Fruit fly (Drosophila melanogaster) whole organism: ENCODE data around the gene Idgf3.

Experiments used
- CG8478 ChIP-seq: fragments of >200 bp; optimal IDR thresholded peaks from 2 replicates; lab custom pipeline; 2018; ENCODE audit warnings: inconsistent platforms
- Dll ChIP-seq: fragments of >200 bp; optimal IDR thresholded peaks from 2 replicates; lab custom pipeline; 2017
- EcR ChIP-seq, 2 experiments: fragments of >200 bp; optimal IDR thresholded peaks; 2 replicates each; lab custom pipeline; 2017; ENCODE audit warnings: missing biosample characterization in 2 of 2, missing genetic modification characterization in 2 of 2, missing genetic modification reagents in 2 of 2
- pan ChIP-seq: fragments of >200 bp; optimal IDR thresholded peaks from 2 replicates; lab custom pipeline; 2017
- psq ChIP-seq: fragments of >200 bp; optimal IDR thresholded peaks from 2 replicates; lab custom pipeline; 2017
- usp ChIP-seq: fragments of >200 bp; optimal IDR thresholded peaks from 2 replicates; lab custom pipeline; 2017; ENCODE audit warnings: missing biosample characterization, missing genetic modification characterization, mixed read lengths

Gene Idgf3

dm6 chr2L:16450891-16451290 lies at the start of gene Idgf3:
Gene Idgf3, plus strand, starts transcription at chr2L:16450907.
- TF ChIP-seq CG8478 (lab: Kevin White, UChicago) (no peak), EcR (GFP tag; optimal IDR thresholded peaks at IDR 0.05; lab: Kevin White, UChicago) (no peak), pan (lab: Kevin White, UChicago) (no peak), usp (GFP tag; lab: Kevin White, UChicago) (no peak), Dll (lab: Kevin White, UChicago) (no peak), psq (lab: Kevin White, UChicago) (no peak)

- no peak for TF ChIP-seq pan (lab: Kevin White, UChicago)
- TF ChIP-seq usp (GFP tag; lab: Kevin White, UChicago) = no peak
- TF ChIP-seq EcR (GFP tag; optimal IDR thresholded peaks at IDR 0.05; lab: Kevin White, UChicago) = no peak
- TF ChIP-seq Dll (lab: Kevin White, UChicago) = no peak
- no peak for TF ChIP-seq psq (lab: Kevin White, UChicago)
- TF ChIP-seq CG8478 (lab: Kevin White, UChicago) = no peak
Observed at dm6 chr2L:16402512-16402911, 48.2 kb upstream of the Idgf3 start.

DNA sequence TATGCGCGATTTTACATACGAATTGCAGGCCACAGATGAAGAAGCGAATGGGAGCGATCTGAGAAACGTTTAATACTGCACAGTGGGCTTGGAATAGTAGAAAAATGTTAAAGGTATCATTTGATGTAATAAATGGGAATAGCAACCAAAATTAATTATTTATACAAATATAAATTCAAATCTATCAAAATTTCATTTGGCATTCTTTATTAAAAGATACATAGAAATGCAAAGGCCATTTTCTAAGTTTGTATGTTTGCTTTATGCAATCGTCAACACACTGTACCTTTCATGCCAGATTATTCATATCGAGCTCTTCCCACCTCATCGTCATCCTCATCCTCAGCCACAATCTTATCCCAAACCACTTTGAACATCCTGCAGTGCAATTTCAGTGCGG lies 44.2 kb upstream of the Idgf3 start:
- TF ChIP-seq usp (GFP tag; lab: Kevin White, UChicago) (no peak), CG8478 (lab: Kevin White, UChicago) (no peak), psq (lab: Kevin White, UChicago) (no peak), Dll (lab: Kevin White, UChicago) (no peak), EcR (GFP tag; optimal IDR thresholded peaks at IDR 0.05; lab: Kevin White, UChicago) (no peak), pan (lab: Kevin White, UChicago) (no peak)

DNA sequence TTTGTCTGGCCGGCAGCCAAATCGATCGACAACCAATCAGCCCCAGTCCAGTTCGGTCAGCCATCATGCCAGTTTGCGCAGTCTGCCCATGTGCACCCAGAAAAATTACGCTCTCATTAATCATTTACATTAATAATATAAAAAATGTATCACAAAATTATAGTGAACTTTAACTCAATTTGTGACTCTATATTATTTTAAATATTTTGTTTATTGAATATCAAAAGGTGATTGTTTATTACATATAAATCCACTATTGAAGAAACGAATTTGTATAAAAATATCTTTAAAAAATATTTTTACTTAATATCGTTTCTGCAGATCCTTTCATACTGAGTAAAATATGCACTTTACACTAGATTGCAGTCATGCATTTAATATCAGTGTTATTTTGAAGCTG lies 43.4 kb upstream of the Idgf3 start:
- no peak for TF ChIP-seq EcR (GFP tag; optimal IDR thresholded peaks at IDR 0.05; lab: Kevin White, UChicago)
- TF ChIP-seq Dll (lab: Kevin White, UChicago) = no peak
- no peak for TF ChIP-seq pan (lab: Kevin White, UChicago)
- no peak for TF ChIP-seq psq (lab: Kevin White, UChicago)
- no peak for TF ChIP-seq usp (GFP tag; lab: Kevin White, UChicago)
- TF ChIP-seq CG8478 (lab: Kevin White, UChicago) = no peak

DNA sequence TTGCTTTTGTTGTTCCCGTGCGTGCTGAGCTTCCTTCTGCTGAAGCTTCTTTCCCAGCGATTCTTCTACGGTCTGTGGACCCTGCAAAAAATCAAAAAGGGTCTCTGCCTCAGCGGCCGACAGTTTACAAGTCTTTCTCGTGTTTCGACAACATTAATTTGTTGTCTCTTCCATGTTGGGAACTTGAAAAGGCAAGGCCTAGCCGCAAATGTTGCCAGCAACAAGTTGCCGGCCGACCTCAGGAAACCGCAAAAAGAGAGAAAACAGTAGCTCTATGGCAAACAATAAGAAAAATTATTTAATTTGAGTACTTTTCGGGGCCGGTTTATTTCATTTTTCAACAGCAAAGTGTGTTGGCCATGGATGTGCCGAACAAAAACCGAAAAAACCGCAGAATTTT lies 36.9 kb upstream of the Idgf3 start:
- TF ChIP-seq usp (GFP tag; lab: Kevin White, UChicago) (no peak), EcR (GFP tag; optimal IDR thresholded peaks at IDR 0.05; lab: Kevin White, UChicago) (no peak), psq (lab: Kevin White, UChicago) (no peak), pan (lab: Kevin White, UChicago) (no peak), Dll (lab: Kevin White, UChicago) (no peak), CG8478 (lab: Kevin White, UChicago) (no peak)

DNA sequence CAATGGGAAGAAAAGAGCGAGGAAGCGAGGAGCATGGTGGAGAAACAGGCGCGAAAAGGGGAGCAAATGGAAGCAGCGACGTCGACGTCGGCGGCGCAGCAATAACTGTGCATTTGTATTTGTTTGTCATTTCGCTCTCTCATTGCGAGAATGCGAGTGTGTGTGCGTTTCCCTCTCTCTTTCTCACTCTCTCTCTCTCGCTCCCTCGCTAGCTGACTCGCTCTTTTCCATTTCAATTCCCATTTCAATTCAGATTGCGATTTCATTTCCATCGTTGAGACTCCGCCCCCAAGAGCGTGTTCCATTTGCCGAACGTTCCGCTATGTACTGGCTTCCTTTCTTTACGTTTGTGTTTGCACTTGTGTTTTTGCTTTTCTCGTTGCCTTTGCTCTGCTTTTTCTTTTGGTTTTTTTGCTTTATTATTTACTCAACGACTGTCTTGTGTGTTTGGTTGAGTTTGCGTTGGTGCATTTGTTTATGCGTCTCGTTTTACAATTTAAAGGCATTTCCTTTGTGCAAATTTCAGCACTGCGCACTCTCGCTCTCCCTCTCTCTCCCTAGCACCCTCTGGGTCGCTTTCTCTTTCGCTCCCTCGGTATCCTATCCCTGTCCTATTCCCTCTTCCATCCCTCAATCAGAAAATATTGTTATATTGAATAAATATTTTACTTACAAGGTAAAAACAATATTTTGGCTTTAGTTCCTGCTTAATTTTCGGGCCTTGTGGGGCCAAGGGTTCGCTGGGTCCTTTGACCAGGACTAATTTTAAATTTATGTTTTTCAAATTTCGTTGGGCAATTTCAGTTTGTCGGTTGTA lies 27.8 kb upstream of the Idgf3 start:
- TF ChIP-seq usp (GFP tag; lab: Kevin White, UChicago) (no peak), EcR (GFP tag; optimal IDR thresholded peaks at IDR 0.05; lab: Kevin White, UChicago) (no peak), pan (lab: Kevin White, UChicago) (no peak), CG8478 (lab: Kevin White, UChicago) (peak; percentile 86), psq (lab: Kevin White, UChicago) (no peak), Dll (lab: Kevin White, UChicago) (no peak)

- TF ChIP-seq usp (GFP tag; lab: Kevin White, UChicago) (no peak), Dll (lab: Kevin White, UChicago) (no peak), psq (lab: Kevin White, UChicago) (no peak), pan (lab: Kevin White, UChicago) (no peak), EcR (GFP tag; optimal IDR thresholded peaks at IDR 0.05; lab: Kevin White, UChicago) (no peak), CG8478 (lab: Kevin White, UChicago) (no peak)
Observed at dm6 chr2L:16435637-16436036, 15.1 kb upstream of the Idgf3 start.

- no peak for TF ChIP-seq usp (GFP tag; lab: Kevin White, UChicago)
- no peak for TF ChIP-seq EcR (GFP tag; optimal IDR thresholded peaks at IDR 0.05; lab: Kevin White, UChicago)
- TF ChIP-seq CG8478 (lab: Kevin White, UChicago) = no peak
- no peak for TF ChIP-seq pan (lab: Kevin White, UChicago)
- no peak for TF ChIP-seq Dll (lab: Kevin White, UChicago)
- TF ChIP-seq psq (lab: Kevin White, UChicago) = no peak
Observed at dm6 chr2L:16437945-16438344, 12.8 kb upstream of the Idgf3 start.

DNA sequence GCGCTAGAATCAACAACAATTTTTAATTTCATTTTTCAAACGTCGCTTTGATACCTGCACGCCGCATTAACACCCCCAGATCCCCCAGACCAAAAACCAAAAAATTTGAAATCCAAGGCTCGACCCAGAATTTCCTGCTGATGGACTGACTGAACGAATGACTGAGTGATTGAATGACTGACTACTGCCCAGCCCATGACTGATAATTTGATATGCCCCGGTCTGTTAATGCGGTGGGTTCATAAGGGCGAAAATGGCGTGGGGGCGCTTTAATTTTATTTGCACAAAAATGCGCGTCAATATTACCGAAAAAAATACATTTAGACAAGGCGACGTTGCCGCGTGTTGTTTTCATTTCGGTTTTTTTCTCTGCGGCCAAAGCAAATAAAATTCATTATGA lies 8.1 kb upstream of the Idgf3 start:
- no peak for TF ChIP-seq Dll (lab: Kevin White, UChicago)
- TF ChIP-seq CG8478 (lab: Kevin White, UChicago) = no peak
- no peak for TF ChIP-seq psq (lab: Kevin White, UChicago)
- TF ChIP-seq pan (lab: Kevin White, UChicago) = no peak
- no peak for TF ChIP-seq usp (GFP tag; lab: Kevin White, UChicago)
- no peak for TF ChIP-seq EcR (GFP tag; optimal IDR thresholded peaks at IDR 0.05; lab: Kevin White, UChicago)

DNA sequence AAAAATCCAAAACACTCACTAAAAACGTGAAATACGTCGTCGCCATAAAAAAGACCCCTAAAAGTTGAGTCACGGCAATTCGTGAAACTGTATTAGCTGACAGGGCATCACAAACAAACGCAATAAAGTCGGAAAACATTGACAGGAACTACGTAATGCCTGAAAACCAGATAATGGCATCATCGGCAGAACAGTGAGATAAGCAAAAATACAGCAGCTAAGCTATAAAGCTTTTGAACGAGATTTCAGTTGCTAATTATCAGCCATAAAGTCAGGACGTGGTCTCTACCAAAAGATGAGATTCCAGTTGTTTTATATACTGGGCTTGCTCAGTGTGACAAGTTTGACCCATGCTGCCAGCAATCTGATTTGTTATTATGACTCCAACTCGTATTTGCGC lies 5.7 kb upstream of the Idgf3 start, which contains the start of gene Idgf1:
Gene Idgf1, plus strand, starts transcription at position 245 of the 400 bp plus-strand sequence.
- TF ChIP-seq EcR (GFP tag; optimal IDR thresholded peaks at IDR 0.05; lab: Kevin White, UChicago) (no peak), Dll (lab: Kevin White, UChicago) (no peak), CG8478 (lab: Kevin White, UChicago) (no peak), usp (GFP tag; lab: Kevin White, UChicago) (no peak)

dm6 chr2L:16446975-16447509 lies 3.7 kb upstream of the Idgf3 start, which contains the start of gene Idgf2:
Gene Idgf2, plus strand, starts transcription at chr2L:16447330.
- TF ChIP-seq CG8478 (lab: Kevin White, UChicago) (no peak), pan (lab: Kevin White, UChicago) (no peak), Dll (lab: Kevin White, UChicago) (no peak), EcR (GFP tag; optimal IDR thresholded peaks at IDR 0.05; lab: Kevin White, UChicago) (no peak), usp (GFP tag; lab: Kevin White, UChicago) (no peak), psq (lab: Kevin White, UChicago) (no peak)
